Fruit fly (Drosophila melanogaster) whole organism, embryonic: ENCODE data around the gene Mgat4a.
A peak's percentile ranks its signal among the peaks of the same experiment; 100 is the strongest.

Experiments used
- CG16815 ChIP-seq: fragments of 200-800 bp; sonication (Bioruptor generic); optimal IDR thresholded peaks from 3 replicates; lab custom pipeline; 2017; ENCODE audit warnings: missing biosample characterization, mild to moderate bottlenecking, missing genetic modification characterization
- CG17385 ChIP-seq: fragments of 200-800 bp; sonication (Bioruptor generic); optimal IDR thresholded peaks from 3 replicates; lab custom pipeline; 2018; ENCODE audit warnings: missing biosample characterization, mild to moderate bottlenecking, missing genetic modification characterization
- CG4404 ChIP-seq: fragments of 200-800 bp; sonication (Bioruptor generic); IDR thresholded peaks from 2 replicates; pipeline ENCODE4 v1.3.6; 2022; ENCODE audit warnings: missing biosample characterization, missing genetic modification characterization
- CG7786 ChIP-seq: fragments of 200-800 bp; sonication (Bioruptor generic); optimal IDR thresholded peaks from 2 replicates; lab custom pipeline; 2016; ENCODE audit warnings: missing biosample characterization, missing genetic modification characterization
- Oaz ChIP-seq: fragments of 200-800 bp; sonication (Bioruptor generic); IDR thresholded peaks from 2 replicates; pipeline ENCODE4 v1.3.6; 2022; ENCODE audit warnings: missing biosample characterization, missing genetic modification characterization
- PHDP ChIP-seq: fragments of 200-800 bp; sonication (Bioruptor generic); optimal IDR thresholded peaks from 3 replicates; lab custom pipeline; 2018; ENCODE audit warnings: missing biosample characterization, mild to moderate bottlenecking, missing genetic modification characterization, moderate library complexity
- Ravus ChIP-seq: fragments of 200-800 bp; sonication (Bioruptor generic); IDR thresholded peaks from 2 replicates; pipeline ENCODE4 v1.3.6; 2022; ENCODE audit warnings: missing biosample characterization, missing genetic modification characterization
- bowl ChIP-seq: fragments of 200-800 bp; sonication (Bioruptor generic); IDR thresholded peaks from 2 replicates; pipeline ENCODE4 v1.3.6; 2022; ENCODE audit warnings: missing biosample characterization, missing genetic modification characterization
- ems ChIP-seq: fragments of 200-800 bp; sonication (Bioruptor generic); optimal IDR thresholded peaks from 3 replicates; lab custom pipeline; 2016; ENCODE audit warnings: missing biosample characterization, missing genetic modification characterization
- fru ChIP-seq: fragments of >200 bp; optimal IDR thresholded peaks from 2 replicates; lab custom pipeline; 2017
- h ChIP-seq: fragments of >200 bp; optimal IDR thresholded peaks from 2 replicates; lab custom pipeline; 2017
- nerfin-1 ChIP-seq: fragments of 200-800 bp; sonication (Bioruptor generic); optimal IDR thresholded peaks from 3 replicates; lab custom pipeline; 2019; ENCODE audit warnings: missing biosample characterization, mild to moderate bottlenecking, missing genetic modification characterization, moderate library complexity
- run ChIP-seq: fragments of 200-800 bp; sonication (Bioruptor generic); optimal IDR thresholded peaks from 3 replicates; lab custom pipeline; 2018; ENCODE audit warnings: missing biosample characterization, mild to moderate bottlenecking, missing genetic modification characterization

DNA sequence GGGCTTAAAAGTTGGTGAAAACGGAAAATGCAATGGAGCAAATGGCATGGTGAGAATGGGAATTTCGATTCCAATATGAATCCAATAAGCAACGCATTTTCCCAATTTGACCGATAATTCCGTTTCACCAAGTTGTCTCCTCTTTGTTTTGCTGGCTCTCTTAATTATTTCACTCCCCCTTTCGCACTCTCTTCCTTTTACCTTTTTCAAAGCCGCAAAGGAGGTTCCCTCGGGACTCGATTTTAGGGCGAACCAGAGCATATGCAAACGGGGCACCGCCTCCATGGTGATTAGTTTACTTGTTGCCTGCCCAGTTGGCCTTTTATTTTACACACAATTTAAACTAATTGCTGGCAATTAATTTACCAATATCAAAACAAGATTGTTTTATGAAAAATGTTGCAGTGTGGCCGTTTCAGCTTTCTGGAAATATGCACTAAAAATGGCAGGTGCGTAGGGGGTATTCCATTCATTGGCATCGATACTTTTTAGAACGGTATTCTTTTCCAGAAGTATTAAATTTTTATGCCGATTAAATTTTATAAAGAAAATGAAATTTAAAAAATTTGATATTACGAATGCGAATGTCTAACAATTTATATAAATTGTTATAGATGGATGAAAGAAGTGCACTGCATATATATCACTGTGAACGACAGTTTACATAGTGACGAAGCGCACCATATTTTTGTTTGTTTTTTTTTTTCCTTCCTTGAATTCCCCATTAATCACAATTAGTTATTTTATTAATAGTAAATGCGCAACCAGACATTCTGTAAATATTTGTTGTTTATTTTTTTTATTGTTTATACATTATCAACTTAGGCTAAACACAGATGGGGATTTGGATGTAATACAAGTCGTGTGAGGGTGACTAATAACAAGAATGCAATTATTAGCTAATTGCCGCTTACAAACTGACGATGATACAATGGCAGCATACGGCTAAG is 14.2 kb downstream of the Mgat4a start, which contains the start of gene mop:
- TF ChIP-seq CG17385 (GFP tag; lab: Kevin White, UChicago) (no peak), ems (GFP tag; lab: Kevin White, UChicago) (peak; percentile 23), CG7786 (no peak), h (no peak), Ravus (no peak), CG4404 (GFP tag; lab: Robert Waterston, UW) (no peak), CG16815 (GFP tag; lab: Kevin White, UChicago) (no peak), run (no peak), PHDP (tag; lab: Kevin White, UChicago) (no peak), Oaz (no peak), bowl (GFP tag; lab: Robert Waterston, UW) (no peak), fru (lab: Kevin White, UChicago) (no peak), nerfin-1 (tag; lab: Kevin White, UChicago) (no peak)
